Fruit fly (Drosophila melanogaster): Measurements from ENCODE around the gene Lar.

Gene Lar

dm6 chr2L:19583926-19584392 lies 2.5 kb upstream of the Lar start, which contains the start of the genes PCNA2 and CG10366 (continued):
- TF ChIP-seq CG12942 (GFP tag; optimal IDR thresholded peaks at IDR 0.05) (peak; percentile 66), CG8290 (GFP tag; optimal IDR thresholded peaks at IDR 0.05) (peak; percentile 78), CG8290 (tag; optimal IDR thresholded peaks at IDR 0.05) (peak; percentile 60 to 76), so (GFP tag; IDR thresholded peaks at IDR 0.05) (no peak), eyg (GFP tag; optimal IDR thresholded peaks at IDR 0.05) (no peak), fd64A (GFP tag; optimal IDR thresholded peaks at IDR 0.05) (peak; percentile 14), chm (GFP tag; IDR thresholded peaks at IDR 0.05) (no peak), sim (GFP tag; IDR thresholded peaks at IDR 0.05) (no peak), Nf-YA (GFP tag; IDR thresholded peaks at IDR 0.05) (no peak), CG42726 (GFP tag; IDR thresholded peaks at IDR 0.05; ENCODE audit: partially characterized antibody) (0 out of 2 replicates have a peak, but pooled peaks have one; percentile 7), CG12769 (tag; optimal IDR thresholded peaks at IDR 0.05) (peak; percentile 77), CG4282 (GFP tag; optimal IDR thresholded peaks at IDR 0.05) (peak; percentile 57), CG11247 (GFP tag; IDR thresholded peaks at IDR 0.05) (no peak), Usf (GFP tag; optimal IDR thresholded peaks at IDR 0.05) (no peak), pan (optimal IDR thresholded peaks at IDR 0.05) (no peak), pan (GFP tag; optimal IDR thresholded peaks at IDR 0.05 in 1 of 2, IDR thresholded peaks at IDR 0.05 in 1 of 2) (peak in 1 of 2 experiments; percentile 48), ATbp (GFP tag; optimal IDR thresholded peaks at IDR 0.05) (no peak), dmrt99B (tag; optimal IDR thresholded peaks at IDR 0.05) (peak; percentile 46), Gug (GFP tag; IDR thresholded peaks at IDR 0.05) (no peak), crol (GFP tag; IDR thresholded peaks at IDR 0.05) (no peak), psq (GFP tag; optimal IDR thresholded peaks at IDR 0.05) (no peak), C15 (GFP tag; IDR thresholded peaks at IDR 0.05) (no peak), trem (tag; optimal IDR thresholded peaks at IDR 0.05) (peak; percentile 88), Vsx1 (GFP tag; optimal IDR thresholded peaks at IDR 0.05) (no peak), knrl (GFP tag; IDR thresholded peaks at IDR 0.05; ENCODE audit: partially characterized antibody) (peak; percentile 80), phol (tag; optimal IDR thresholded peaks at IDR 0.05) (peak; percentile 90), CG31388 (GFP tag; optimal IDR thresholded peaks at IDR 0.05) (no peak), CG2199 (GFP tag; IDR thresholded peaks at IDR 0.05) (no peak), CG17385 (GFP tag; optimal IDR thresholded peaks at IDR 0.05) (peak; percentile 44), CG1529 (GFP tag; optimal IDR thresholded peaks at IDR 0.05) (no peak), CG12236 (GFP tag; optimal IDR thresholded peaks at IDR 0.05) (peak; percentile 48), Hr39 (optimal IDR thresholded peaks at IDR 0.05) (no peak), CG34224 (GFP tag; IDR thresholded peaks at IDR 0.05; ENCODE audit: partially characterized antibody) (peak; percentile 62; the same call in 1 of the 3 replicates), pfk (GFP tag; optimal IDR thresholded peaks at IDR 0.05) (no peak), CG12219 (GFP tag; optimal IDR thresholded peaks at IDR 0.05) (no peak), HLH54F (GFP tag; optimal IDR thresholded peaks at IDR 0.05) (peak; percentile 74), lilli (GFP tag; optimal IDR thresholded peaks at IDR 0.05) (peak; percentile 83), CG8388 (GFP tag; optimal IDR thresholded peaks at IDR 0.05) (peak; percentile 26), bowl (GFP tag; IDR thresholded peaks at IDR 0.05) (no peak), Xrp1 (GFP tag; IDR thresholded peaks at IDR 0.05) (peak; percentile 61; the same call in 1 of the 2 replicates), CG15479 (GFP tag; optimal IDR thresholded peaks at IDR 0.05) (no peak), unc-4 (GFP tag; IDR thresholded peaks at IDR 0.05; ENCODE audit: partially characterized antibody) (peak; percentile 41; the same call in 1 of the 2 replicates), ro (GFP tag; IDR thresholded peaks at IDR 0.05) (no peak), slbo (GFP tag; IDR thresholded peaks at IDR 0.05) (peak; percentile 77), Atf3 (GFP tag; optimal IDR thresholded peaks at IDR 0.05) (peak; percentile 65), CTCF (GFP tag; optimal IDR thresholded peaks at IDR 0.05) (peak; percentile 4), ftz-f1 (GFP tag; optimal IDR thresholded peaks at IDR 0.05) (peak; percentile 60), kay (GFP tag; optimal IDR thresholded peaks at IDR 0.05) (peak; percentile 49), slou (GFP tag; optimal IDR thresholded peaks at IDR 0.05) (peak; percentile 33), dimm (GFP tag; IDR thresholded peaks at IDR 0.05) (no peak), vfl (GFP tag; optimal IDR thresholded peaks at IDR 0.05) (peak; percentile 70), CG33557 (GFP tag; optimal IDR thresholded peaks at IDR 0.05) (peak; percentile 58), Lpt (GFP tag; optimal IDR thresholded peaks at IDR 0.05) (no peak)

Data from whole organism, embryonic.